Worm (Caenorhabditis elegans): ENCODE measurements around the gene chst-1.

DNA sequence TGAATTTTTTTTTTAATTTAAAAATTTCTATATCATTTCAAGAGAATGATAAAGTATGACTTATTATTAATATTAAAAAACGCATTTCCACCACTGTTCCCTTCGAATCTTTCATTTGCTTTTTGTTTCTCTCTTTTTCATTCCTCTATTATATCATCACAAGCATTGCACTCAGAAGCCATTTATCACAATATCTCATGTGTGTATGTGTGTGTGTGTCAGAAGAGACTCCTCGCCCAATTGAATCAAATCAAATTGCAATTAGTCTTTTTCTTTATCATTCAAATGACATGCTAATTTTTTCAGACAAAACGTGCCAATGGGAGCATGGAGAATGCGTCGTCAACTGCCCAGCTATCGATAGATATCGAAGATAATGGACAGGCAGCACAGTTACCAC lies 9.4 kb upstream of the chst-1 start, which contains the start of gene unc-105:
- TF ChIP-seq ztf-29 (GFP tag; IDR thresholded peaks at IDR 0.05) (no peak), T22C8.4 (GFP tag; IDR thresholded peaks at IDR 0.05) (no peak), cog-1 (tag; optimal IDR thresholded peaks at IDR 0.05) (no peak), ref-1 (GFP tag; conservative IDR thresholded peaks at IDR 0.05) (no peak)

All from whole organism, midembryonic.